Worm (Caenorhabditis elegans) whole organism, L4 larva: Measurements from ENCODE around the gene srab-7.
A peak's percentile ranks its signal among the peaks of the same experiment; 100 is the strongest.

ENCODE experiments used
- F10B5.3 ChIP-seq: sonication (generic microtip); optimal IDR thresholded peaks from 2 replicates; lab custom pipeline; 2016; ENCODE audit warnings: mild to moderate bottlenecking, missing genetic modification characterization, missing compliant biosample characterization
- F26F4.8 ChIP-seq: fragments of 200-800 bp; sonication (Bioruptor generic); conservative IDR thresholded peaks from 2 replicates; pipeline ENCODE4 v1.3.6; 2022; ENCODE audit warnings: missing genetic modification characterization, missing compliant biosample characterization
- F37D6.2 ChIP-seq: sonication (generic microtip); optimal IDR thresholded peaks from 2 replicates; lab custom pipeline; 2016; ENCODE audit warnings: mild to moderate bottlenecking, missing genetic modification characterization, missing compliant biosample characterization
- F44E2.7 ChIP-seq: fragments of 200-800 bp; sonication (Bioruptor generic); IDR thresholded peaks from 2 replicates; pipeline ENCODE4 v2.1.2; 2022; ENCODE audit warnings: missing genetic modification characterization, missing compliant biosample characterization
- F49E8.2 ChIP-seq: sonication (generic microtip); optimal IDR thresholded peaks from 2 replicates; lab custom pipeline; 2016; ENCODE audit warnings: missing compliant biosample characterization, mild to moderate bottlenecking, missing genetic modification characterization, borderline replicate concordance
- Y105C5A.15 ChIP-seq: fragments of 200-800 bp; sonication (Bioruptor generic); IDR thresholded peaks from 2 replicates; pipeline ENCODE4 v1.3.6; 2022; ENCODE audit warnings: missing genetic modification characterization, missing compliant biosample characterization
- Y48G9A.11 ChIP-seq: fragments of 200-800 bp; sonication (Bioruptor generic); IDR thresholded peaks from 2 replicates; pipeline ENCODE4 v1.3.6; 2022; ENCODE audit warnings: missing genetic modification reagents, missing genetic modification characterization, missing compliant biosample characterization
- Y75B8A.6 ChIP-seq: fragments of 200-800 bp; sonication (Bioruptor generic); IDR thresholded peaks from 2 replicates; pipeline ENCODE4 v1.3.6; 2022; ENCODE audit warnings: missing genetic modification reagents, missing genetic modification characterization, missing compliant biosample characterization
- aly-2 ChIP-seq: sonication (generic microtip); optimal IDR thresholded peaks from 2 replicates; lab custom pipeline; 2018; ENCODE audit warnings: missing biosample characterization, missing genetic modification characterization
- ama-1 ChIP-seq: fragments of 150-350 bp; optimal IDR thresholded peaks from 2 replicates; lab custom pipeline; 2014; ENCODE audit warnings: inconsistent platforms, mixed read lengths
- ceh-32 ChIP-seq: sonication (generic microtip); optimal IDR thresholded peaks from 2 replicates; lab custom pipeline; 2016; ENCODE audit warnings: mild to moderate bottlenecking, missing genetic modification characterization, missing compliant biosample characterization; ENCODE audit not compliant: poor library complexity
- ces-1 ChIP-seq: fragments of 150-350 bp; sonication (generic microtip); optimal IDR thresholded peaks from 4 replicates; lab custom pipeline; 2014; ENCODE audit warnings: missing biosample characterization, missing genetic modification reagents, missing genetic modification characterization
- ctbp-1 ChIP-seq: fragments of 200-800 bp; sonication (Bioruptor generic); IDR thresholded peaks from 2 replicates; pipeline ENCODE4 v1.3.6; 2022; ENCODE audit warnings: missing genetic modification reagents, missing genetic modification characterization, missing compliant biosample characterization
- daf-12 ChIP-seq: fragments of 150-350 bp; optimal IDR thresholded peaks from 2 replicates; lab custom pipeline; 2014; ENCODE audit warnings: missing biosample characterization, missing genetic modification reagents, missing genetic modification characterization
- daf-8 ChIP-seq: fragments of 200-800 bp; sonication (Bioruptor generic); IDR thresholded peaks from 2 replicates; pipeline ENCODE4 v1.3.6; 2022; ENCODE audit warnings: missing genetic modification characterization, missing compliant biosample characterization
- dmd-9 ChIP-seq: fragments of 200-800 bp; sonication (Bioruptor generic); IDR thresholded peaks from 2 replicates; pipeline ENCODE4 v1.3.6; 2022; ENCODE audit warnings: missing genetic modification reagents, missing genetic modification characterization, missing compliant biosample characterization
- duxl-1 ChIP-seq: sonication (generic microtip); optimal IDR thresholded peaks from 2 replicates; lab custom pipeline; 2016; ENCODE audit warnings: mild to moderate bottlenecking, missing genetic modification characterization, moderate library complexity, missing compliant biosample characterization; ENCODE audit not compliant: poor library complexity
- egl-43 ChIP-seq: fragments of 200-800 bp; sonication (Bioruptor generic); IDR thresholded peaks from 2 replicates; pipeline ENCODE4 v1.3.6; 2022; ENCODE audit warnings: missing genetic modification reagents, missing genetic modification characterization, missing compliant biosample characterization
- hlh-30 ChIP-seq: sonication (generic microtip); optimal IDR thresholded peaks from 2 replicates; lab custom pipeline; 2017; ENCODE audit warnings: antibody characterized with exemption, mild to moderate bottlenecking, missing genetic modification characterization, missing compliant biosample characterization; ENCODE audit not compliant: insufficient read depth
- lin-1 ChIP-seq: fragments of 200-800 bp; sonication (Bioruptor generic); IDR thresholded peaks from 2 replicates; pipeline ENCODE4 v1.3.6; 2022; ENCODE audit warnings: missing genetic modification reagents, missing genetic modification characterization, missing compliant biosample characterization
- lin-15B ChIP-seq: fragments of 150-350 bp; sonication (generic microtip); optimal IDR thresholded peaks from 3 replicates; lab custom pipeline; 2014; ENCODE audit warnings: missing biosample characterization, missing genetic modification characterization
- lin-29 ChIP-seq: fragments of 200-800 bp; sonication (Bioruptor generic); IDR thresholded peaks from 2 replicates; pipeline ENCODE4 v1.3.6; 2022; ENCODE audit warnings: missing genetic modification reagents, missing genetic modification characterization, missing compliant biosample characterization
- lin-38 ChIP-seq: fragments of 200-800 bp; sonication (Bioruptor generic); IDR thresholded peaks from 2 replicates; pipeline ENCODE4 v1.3.6; 2022; ENCODE audit warnings: missing genetic modification reagents, missing genetic modification characterization, missing compliant biosample characterization
- lir-3 ChIP-seq: sonication (generic microtip); optimal IDR thresholded peaks from 2 replicates; lab custom pipeline; 2016; ENCODE audit warnings: mild to moderate bottlenecking, missing genetic modification characterization, missing compliant biosample characterization
- lsy-2 ChIP-seq, 2 experiments: fragments of 150-350 bp in 1 of 2; sonication (generic microtip) in 1 of 2; optimal IDR thresholded peaks; 2 replicates each; lab custom pipeline; 2014 to 2017; ENCODE audit warnings: missing biosample characterization in 2 of 2, missing genetic modification characterization in 2 of 2
- madf-5 ChIP-seq, 2 experiments: fragments of 200-800 bp; sonication (Bioruptor generic); IDR thresholded peaks; 2 replicates each; pipeline ENCODE4 v1.3.6; 2022; ENCODE audit warnings: missing compliant biosample characterization in 2 of 2, missing genetic modification characterization in 2 of 2
- mdl-1 ChIP-seq, 2 experiments: fragments of 150-350 bp in 1 of 2; sonication (generic microtip) in 1 of 2; optimal IDR thresholded peaks; 2 replicates each; lab custom pipeline; 2014 to 2017; ENCODE audit warnings: missing biosample characterization in 2 of 2, missing genetic modification characterization in 2 of 2
- mdt-29 ChIP-seq: fragments of 200-800 bp; sonication (Bioruptor generic); IDR thresholded peaks from 2 replicates; pipeline ENCODE4 v1.3.6; 2022; ENCODE audit warnings: missing genetic modification reagents, missing genetic modification characterization, missing compliant biosample characterization
- mxl-3 ChIP-seq: fragments of 200-800 bp; sonication (Bioruptor generic); optimal IDR thresholded peaks from 2 replicates; lab custom pipeline; 2018; ENCODE audit warnings: mild to moderate bottlenecking, missing genetic modification characterization, missing compliant biosample characterization
- nhr-102 ChIP-seq: sonication (generic microtip); optimal IDR thresholded peaks from 2 replicates; lab custom pipeline; 2016; ENCODE audit warnings: mild to moderate bottlenecking, missing genetic modification characterization, moderate library complexity, missing compliant biosample characterization
- nhr-237 ChIP-seq: sonication (generic microtip); optimal IDR thresholded peaks from 2 replicates; lab custom pipeline; 2017; ENCODE audit warnings: missing biosample characterization, missing genetic modification characterization
- nhr-25 ChIP-seq: sonication (generic microtip); optimal IDR thresholded peaks from 2 replicates; lab custom pipeline; 2017; ENCODE audit warnings: missing genetic modification characterization, mild to moderate bottlenecking, missing compliant biosample characterization, antibody characterized with exemption, moderate library complexity, borderline replicate concordance; ENCODE audit not compliant: insufficient read depth
- nhr-28 ChIP-seq: fragments of 150-350 bp; optimal IDR thresholded peaks from 2 replicates; lab custom pipeline; 2014; ENCODE audit warnings: missing biosample characterization, missing genetic modification characterization
- nhr-6 ChIP-seq: fragments of 150-350 bp; optimal IDR thresholded peaks from 2 replicates; lab custom pipeline; 2014; ENCODE audit warnings: missing biosample characterization, missing genetic modification characterization
- nhr-76 ChIP-seq: fragments of 150-350 bp; optimal IDR thresholded peaks from 2 replicates; lab custom pipeline; 2014; ENCODE audit warnings: missing biosample characterization, missing genetic modification characterization
- pha-4 ChIP-seq, 2 experiments: fragments of 150-350 bp in 1 of 2; fragments of 200-800 bp in 1 of 2; sonication (Bioruptor generic) in 1 of 2; IDR thresholded peaks in 1 of 2; optimal IDR thresholded peaks in 1 of 2; 2 replicates each; pipeline versions ENCODE4 v1.3.6 to Lab custom; 2014 to 2022; ENCODE audit warnings: missing genetic modification characterization in 2 of 2, missing genetic modification reagents in 2 of 2, missing biosample characterization in 1 of 2, missing compliant biosample characterization in 1 of 2
- pqm-1 ChIP-seq: sonication (generic microtip); optimal IDR thresholded peaks from 2 replicates; lab custom pipeline; 2017; ENCODE audit warnings: missing biosample characterization, missing genetic modification characterization
- saeg-2 ChIP-seq: fragments of 200-800 bp; sonication (Bioruptor generic); IDR thresholded peaks from 2 replicates; pipeline ENCODE4 v1.3.6; 2022; ENCODE audit warnings: missing genetic modification reagents, missing genetic modification characterization, missing compliant biosample characterization
- skn-1 ChIP-seq: fragments of 150-350 bp; optimal IDR thresholded peaks from 2 replicates; lab custom pipeline; 2014; ENCODE audit warnings: missing biosample characterization, missing genetic modification characterization
- spr-1 ChIP-seq: sonication (generic microtip); optimal IDR thresholded peaks from 2 replicates; lab custom pipeline; 2016; ENCODE audit warnings: mild to moderate bottlenecking, missing genetic modification characterization, missing compliant biosample characterization
- unc-62 ChIP-seq, 3 experiments: fragments of 150-350 bp in 1 of 3; sonication (generic microtip); optimal IDR thresholded peaks in 2 of 3; peaks in 1 of 3; 1 replicate in 1 of 3; 2 replicates in 2 of 3; lab custom pipeline; 2014 to 2017; ENCODE audit warnings: missing biosample characterization in 3 of 3, missing genetic modification characterization in 3 of 3, missing genetic modification reagents in 3 of 3, missing genotype in 1 of 3
- ztf-11 ChIP-seq: fragments of 150-350 bp; optimal IDR thresholded peaks from 2 replicates; lab custom pipeline; 2014; ENCODE audit warnings: missing biosample characterization, missing genetic modification characterization
- ztf-7 ChIP-seq: fragments of 150-350 bp; optimal IDR thresholded peaks from 2 replicates; lab custom pipeline; 2014; ENCODE audit warnings: missing biosample characterization, missing genetic modification characterization

srab-7 gene

DNA sequence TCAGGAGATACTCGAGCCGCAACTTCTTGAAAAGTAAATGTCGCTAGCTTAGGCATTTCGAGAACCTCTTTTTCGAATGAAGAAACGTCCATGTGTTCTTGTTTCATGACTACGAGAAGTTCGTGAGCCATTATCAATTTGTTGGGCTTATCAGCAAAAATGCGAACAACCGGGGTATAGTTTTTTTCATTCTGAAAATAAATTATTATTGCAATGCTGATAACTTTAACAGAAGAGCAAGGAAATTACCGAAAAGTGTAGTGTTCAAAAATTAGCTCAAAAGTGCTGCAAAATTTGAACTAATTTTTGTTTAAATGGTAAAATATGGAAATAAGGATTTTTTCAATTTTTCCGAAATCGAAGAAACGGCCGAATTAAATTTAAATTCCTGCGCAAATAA, 42.8 kb downstream of the srab-7 start:
- TF ChIP-seq nhr-237 (tag; lab: Kevin White, UChicago) (no peak), hlh-30 (tag; lab: Kevin White, UChicago) (no peak), ceh-32 (tag; lab: Kevin White, UChicago) (no peak), lin-29 (no peak), nhr-28 (tag; lab: Kevin White, UChicago) (peak; percentile 85), Y48G9A.11 (no peak), pqm-1 (tag; lab: Kevin White, UChicago) (peak; percentile 66), unc-62 (GFP tag; optimal IDR thresholded peaks at IDR 0.05 in 1 of 2; lab: Kevin White, UChicago) (peak in 1 of 2 experiments; percentile 53), unc-62 (tag; optimal IDR thresholded peaks at IDR 0.05; lab: Kevin White, UChicago) (no peak), mxl-3 (no peak)

DNA sequence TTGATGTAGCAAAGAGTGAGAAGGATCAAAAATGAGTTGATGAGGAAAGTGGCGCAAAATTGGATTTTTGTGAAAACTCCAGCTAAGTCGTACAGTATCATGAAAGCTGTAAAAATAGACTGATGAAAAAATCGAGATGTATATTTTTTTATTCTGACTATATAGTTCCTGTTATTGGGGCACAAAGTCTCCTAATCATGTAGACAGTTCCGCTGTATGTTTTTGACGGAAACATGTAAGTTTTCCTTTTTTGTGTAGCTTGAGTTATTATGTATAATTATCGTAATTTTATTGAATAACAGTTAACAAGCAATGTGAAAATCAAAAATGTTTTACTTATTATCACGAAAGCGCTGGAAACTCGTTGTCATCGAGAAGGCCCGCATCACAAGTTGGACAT, 47.5 kb downstream of the srab-7 start, which contains the start of gene str-68:
str-68 (minus strand) TSS at position 101 of the 400 bp plus-strand sequence.
- TF ChIP-seq ctbp-1 (GFP tag; lab: Robert Waterston, UW) = no peak
- TF ChIP-seq F26F4.8 = no peak
- TF ChIP-seq F37D6.2 (tag; lab: Kevin White, UChicago) = no peak
- no peak for TF ChIP-seq F44E2.7 (GFP tag; lab: Robert Waterston, UW)
- TF ChIP-seq nhr-25 (tag; lab: Kevin White, UChicago) = no peak
- TF ChIP-seq egl-43 (GFP tag; lab: Robert Waterston, UW) = no peak
- TF ChIP-seq Y75B8A.6 (GFP tag; lab: Robert Waterston, UW) = no peak
- TF ChIP-seq nhr-76 (tag; lab: Kevin White, UChicago) = no peak
- no peak for TF ChIP-seq lin-38 (GFP tag; lab: Robert Waterston, UW)
- TF ChIP-seq aly-2 = no peak
- TF ChIP-seq nhr-102 (tag; lab: Kevin White, UChicago) = no peak
- TF ChIP-seq lin-1 (GFP tag; lab: Robert Waterston, UW) = no peak
- no peak for TF ChIP-seq F10B5.3 (tag; lab: Kevin White, UChicago)
- TF ChIP-seq pha-4 (GFP tag; IDR thresholded peaks at IDR 0.05; lab: Robert Waterston, UW) = no peak
- TF ChIP-seq pha-4 (tag; optimal IDR thresholded peaks at IDR 0.05; lab: Kevin White, UChicago) = no peak
- no peak for TF ChIP-seq lin-15B (tag; lab: Kevin White, UChicago)
- no peak for TF ChIP-seq unc-62 (GFP tag; optimal IDR thresholded peaks at IDR 0.05 in 1 of 2; lab: Kevin White, UChicago)
- TF ChIP-seq unc-62 (tag; optimal IDR thresholded peaks at IDR 0.05; lab: Kevin White, UChicago) = no peak
- no peak for TF ChIP-seq skn-1 (tag; lab: Kevin White, UChicago)
- no peak for TF ChIP-seq ces-1
- no peak for TF ChIP-seq mdt-29 (GFP tag; lab: Robert Waterston, UW)

DNA sequence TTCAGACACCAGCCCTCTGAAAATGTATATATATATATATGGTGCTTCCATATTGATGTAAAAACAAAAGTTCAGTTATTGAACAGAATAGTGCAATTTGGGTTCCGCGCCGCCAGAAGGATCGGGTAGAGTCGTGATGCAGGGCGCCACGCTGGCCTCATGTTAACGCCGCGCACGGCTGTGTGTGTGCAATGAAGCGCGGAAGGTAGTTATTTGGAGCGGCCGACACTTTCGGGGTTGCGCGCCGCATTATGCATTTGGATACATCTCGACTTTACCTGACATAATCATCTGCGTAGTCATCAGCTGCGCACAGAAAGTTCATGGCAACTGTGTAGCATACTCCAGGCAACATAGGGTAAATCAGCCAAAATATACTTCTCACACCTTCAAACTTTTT, 48.2 kb downstream of the srab-7 start:
- no peak for TF ChIP-seq F26F4.8
- TF ChIP-seq spr-1 (tag; lab: Kevin White, UChicago) = no peak
- TF ChIP-seq F44E2.7 (GFP tag; lab: Robert Waterston, UW) = no peak
- TF ChIP-seq egl-43 (GFP tag; lab: Robert Waterston, UW) = no peak
- no peak for TF ChIP-seq lir-3 (tag; lab: Kevin White, UChicago)
- TF ChIP-seq ama-1 (lab: Kevin White, UChicago) = no peak
- TF ChIP-seq daf-8 (GFP tag; lab: Robert Waterston, UW) = no peak
- TF ChIP-seq daf-12 (tag; lab: Kevin White, UChicago) = no peak
- no peak for TF ChIP-seq duxl-1 (tag; lab: Kevin White, UChicago)
- no peak for TF ChIP-seq saeg-2

DNA sequence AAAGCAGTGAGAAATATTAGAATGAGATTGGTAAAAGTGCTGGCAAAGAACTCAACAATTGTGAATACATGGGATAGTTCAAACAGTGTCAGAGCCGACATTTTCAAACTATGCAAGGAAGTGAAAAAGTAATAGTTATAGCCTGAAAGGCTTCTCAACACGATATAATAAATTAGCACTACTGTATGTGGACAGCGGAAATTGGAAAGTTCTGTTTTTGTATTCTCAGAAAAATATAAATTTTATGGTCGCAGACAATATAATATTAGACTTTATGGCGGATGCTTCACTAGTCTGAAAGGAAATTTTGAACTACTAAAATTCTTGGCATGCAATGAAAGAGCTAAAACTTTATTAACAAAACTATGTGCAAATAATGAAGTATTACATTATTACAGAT, 49.2 kb downstream of the srab-7 start, which contains the start of gene str-69:
str-69 (minus strand) TSS at position 101 of the 400 bp plus-strand sequence.
- TF ChIP-seq mdl-1 (tag; optimal IDR thresholded peaks at IDR 0.05; lab: Kevin White, UChicago) (no peak), ztf-7 (tag; lab: Kevin White, UChicago) (no peak), ztf-11 (tag; lab: Kevin White, UChicago) (no peak), Y105C5A.15 (GFP tag; lab: Robert Waterston, UW) (no peak), ctbp-1 (GFP tag; lab: Robert Waterston, UW) (no peak), madf-5 (GFP tag; IDR thresholded peaks at IDR 0.05; lab: Robert Waterston, UW) (no peak), Y75B8A.6 (GFP tag; lab: Robert Waterston, UW) (no peak), nhr-6 (tag; lab: Kevin White, UChicago) (no peak), lsy-2 (tag; optimal IDR thresholded peaks at IDR 0.05; lab: Kevin White, UChicago) (no peak), lin-1 (GFP tag; lab: Robert Waterston, UW) (no peak), daf-8 (GFP tag; lab: Robert Waterston, UW) (no peak), dmd-9 (GFP tag; lab: Robert Waterston, UW) (no peak), F49E8.2 (tag; lab: Kevin White, UChicago) (no peak)
